Fruit fly (Drosophila melanogaster) whole organism, embryonic: ENCODE data around the gene Glt.

ENCODE experiments used
- Aef1 ChIP-seq: fragments of 200-800 bp; sonication (Bioruptor generic); IDR thresholded peaks from 3 replicates; pipeline ENCODE4 v1.3.6; 2022; ENCODE audit warnings: missing biosample characterization, missing genetic modification characterization
- Bgb ChIP-seq: fragments of 200-800 bp; sonication (Bioruptor generic); IDR thresholded peaks from 2 replicates; pipeline ENCODE4 v1.3.6; 2022; ENCODE audit warnings: missing biosample characterization, missing genetic modification characterization; ENCODE audit not compliant: partially characterized antibody
- BtbVII ChIP-seq: fragments of 200-800 bp; sonication (Bioruptor generic); optimal IDR thresholded peaks from 3 replicates; lab custom pipeline; 2017; ENCODE audit warnings: missing biosample characterization, mild to moderate bottlenecking, missing genetic modification characterization
- CG10654 ChIP-seq: fragments of 200-800 bp; sonication (Bioruptor generic); optimal IDR thresholded peaks from 2 replicates; lab custom pipeline; 2016; ENCODE audit warnings: missing biosample characterization, missing genetic modification characterization
- CG11456 ChIP-seq: fragments of 200-800 bp; sonication (Bioruptor generic); IDR thresholded peaks from 3 replicates; pipeline ENCODE4 v1.3.6; 2022; ENCODE audit warnings: missing biosample characterization, missing genetic modification characterization
- CG11695 ChIP-seq: fragments of 200-800 bp; sonication (Bioruptor generic); IDR thresholded peaks from 3 replicates; pipeline ENCODE4 v1.3.6; 2022; ENCODE audit warnings: missing biosample characterization, missing genetic modification characterization
- CG14710 ChIP-seq: fragments of 200-800 bp; sonication (Bioruptor generic); optimal IDR thresholded peaks from 3 replicates; lab custom pipeline; 2019; ENCODE audit warnings: missing biosample characterization, mild to moderate bottlenecking, missing genetic modification characterization, moderate library complexity
- CG17328 ChIP-seq: fragments of 200-800 bp; sonication (Bioruptor generic); IDR thresholded peaks from 2 replicates; pipeline ENCODE4 v1.3.6; 2022; ENCODE audit warnings: missing biosample characterization, missing genetic modification characterization
- CG18764 ChIP-seq: fragments of 200-800 bp; sonication (Bioruptor generic); optimal IDR thresholded peaks from 3 replicates; lab custom pipeline; 2016; ENCODE audit warnings: missing biosample characterization, missing genetic modification characterization
- CG3065 ChIP-seq: fragments of 200-800 bp; sonication (Bioruptor generic); optimal IDR thresholded peaks from 2 replicates; lab custom pipeline; 2016; ENCODE audit warnings: missing biosample characterization, missing genetic modification characterization
- CG33213 ChIP-seq: fragments of 200-800 bp; sonication (Bioruptor generic); optimal IDR thresholded peaks from 3 replicates; lab custom pipeline; 2016; ENCODE audit warnings: missing biosample characterization, missing genetic modification characterization
- CG5245 ChIP-seq: fragments of 200-800 bp; sonication (Bioruptor generic); optimal IDR thresholded peaks from 3 replicates; lab custom pipeline; 2016; ENCODE audit warnings: missing biosample characterization, missing genetic modification characterization
- CG6175 ChIP-seq: fragments of 200-800 bp; sonication (Bioruptor generic); IDR thresholded peaks from 3 replicates; pipeline ENCODE4 v1.3.6; 2022; ENCODE audit warnings: missing biosample characterization, missing genetic modification characterization
- CG6654 ChIP-seq: fragments of 200-800 bp; sonication (Bioruptor generic); optimal IDR thresholded peaks from 2 replicates; lab custom pipeline; 2017; ENCODE audit warnings: missing biosample characterization, mild to moderate bottlenecking, missing genetic modification characterization
- CG6791 ChIP-seq: fragments of 200-800 bp; sonication (Bioruptor generic); IDR thresholded peaks from 3 replicates; pipeline ENCODE4 v1.3.6; 2022; ENCODE audit warnings: missing biosample characterization, missing genetic modification characterization; ENCODE audit not compliant: partially characterized antibody
- CG7271 ChIP-seq: fragments of 200-800 bp; sonication (Bioruptor generic); optimal IDR thresholded peaks from 2 replicates; lab custom pipeline; 2018; ENCODE audit warnings: missing biosample characterization, mild to moderate bottlenecking, missing genetic modification characterization, moderate library complexity
- CG7963 ChIP-seq: fragments of 200-800 bp; sonication (Bioruptor generic); IDR thresholded peaks from 3 replicates; pipeline ENCODE4 v1.3.6; 2022; ENCODE audit warnings: missing biosample characterization, missing genetic modification characterization; ENCODE audit not compliant: partially characterized antibody
- CG8290 ChIP-seq, 3 experiments: fragments of 200-800 bp; sonication (Bioruptor generic); optimal IDR thresholded peaks; 2 replicates each; lab custom pipeline; 2016 to 2019; ENCODE audit warnings: missing biosample characterization in 3 of 3, missing genetic modification characterization in 3 of 3, mild to moderate bottlenecking in 2 of 3, moderate library complexity in 1 of 3
- CG9215 ChIP-seq: fragments of 200-800 bp; sonication (Bioruptor generic); IDR thresholded peaks from 2 replicates; pipeline ENCODE4 v1.3.6; 2022; ENCODE audit warnings: missing biosample characterization, missing genetic modification characterization
- Dip2 ChIP-seq: fragments of 200-800 bp; sonication (Bioruptor generic); IDR thresholded peaks from 2 replicates; pipeline ENCODE4 v1.3.6; 2022; ENCODE audit warnings: missing biosample characterization, missing genetic modification characterization
- Dll ChIP-seq: fragments of 200-800 bp; sonication (Bioruptor generic); IDR thresholded peaks from 4 replicates; pipeline ENCODE4 v1.3.6; 2022; ENCODE audit warnings: missing biosample characterization, missing genetic modification characterization; ENCODE audit not compliant: partially characterized antibody
- Dref ChIP-seq: fragments of 200-800 bp; sonication (Bioruptor generic); IDR thresholded peaks from 2 replicates; pipeline ENCODE4 v1.3.6; 2022; ENCODE audit warnings: missing biosample characterization, missing genetic modification characterization
- Hmr ChIP-seq: fragments of 200-800 bp; sonication (Bioruptor generic); optimal IDR thresholded peaks from 3 replicates; lab custom pipeline; 2017; ENCODE audit warnings: mild to moderate bottlenecking, missing biosample characterization, missing genetic modification reagents, missing genetic modification characterization
- MBD-R2 ChIP-seq: fragments of 200-800 bp; sonication (Bioruptor generic); IDR thresholded peaks from 2 replicates; pipeline ENCODE4 v1.3.6; 2022; ENCODE audit warnings: missing biosample characterization, missing genetic modification characterization
- MESR4 ChIP-seq: fragments of 200-800 bp; sonication (Bioruptor generic); optimal IDR thresholded peaks from 2 replicates; lab custom pipeline; 2018; ENCODE audit warnings: missing biosample characterization, mild to moderate bottlenecking, missing genetic modification characterization, moderate library complexity
- Oli ChIP-seq: fragments of 200-800 bp; sonication (Bioruptor generic); optimal IDR thresholded peaks from 2 replicates; lab custom pipeline; 2018; ENCODE audit warnings: missing biosample characterization, mild to moderate bottlenecking, missing genetic modification characterization, moderate library complexity
- Opbp ChIP-seq: fragments of 200-800 bp; sonication (Bioruptor generic); IDR thresholded peaks from 3 replicates; pipeline ENCODE4 v1.3.6; 2022; ENCODE audit warnings: missing biosample characterization, missing genetic modification characterization; ENCODE audit not compliant: partially characterized antibody
- Xrp1 ChIP-seq: fragments of 200-800 bp; sonication (Bioruptor generic); IDR thresholded peaks from 2 replicates; pipeline ENCODE4 v1.3.6; 2022; ENCODE audit warnings: missing biosample characterization, missing genetic modification characterization
- cad ChIP-seq: fragments of >200 bp; optimal IDR thresholded peaks from 2 replicates; lab custom pipeline; 2017; ENCODE audit warnings: missing biosample characterization, missing genetic modification characterization
- chinmo ChIP-seq: fragments of 200-800 bp; sonication (Bioruptor generic); IDR thresholded peaks from 4 replicates; pipeline ENCODE4 v1.3.6; 2022; ENCODE audit warnings: missing biosample characterization, missing genetic modification characterization; ENCODE audit not compliant: partially characterized antibody
- chm ChIP-seq: fragments of 200-800 bp; sonication (Bioruptor generic); IDR thresholded peaks from 2 replicates; pipeline ENCODE4 v1.3.6; 2022; ENCODE audit warnings: missing biosample characterization, missing genetic modification characterization
- ci ChIP-seq: fragments of 200-800 bp; sonication (Bioruptor generic); IDR thresholded peaks from 3 replicates; pipeline ENCODE4 v1.3.6; 2022; ENCODE audit warnings: missing biosample characterization, missing genetic modification characterization
- crol ChIP-seq: fragments of 200-800 bp; sonication (Bioruptor generic); IDR thresholded peaks from 2 replicates; pipeline ENCODE4 v1.3.6; 2022; ENCODE audit warnings: missing biosample characterization, missing genetic modification characterization
- da ChIP-seq: fragments of 200-800 bp; sonication (Bioruptor generic); optimal IDR thresholded peaks from 2 replicates; lab custom pipeline; 2016; ENCODE audit warnings: missing biosample characterization, missing genetic modification characterization
- fru ChIP-seq: fragments of >200 bp; optimal IDR thresholded peaks from 2 replicates; lab custom pipeline; 2017
- gcm2 ChIP-seq: fragments of 200-800 bp; sonication (Bioruptor generic); optimal IDR thresholded peaks from 2 replicates; lab custom pipeline; 2016; ENCODE audit warnings: missing biosample characterization, missing genetic modification characterization
- kay ChIP-seq: fragments of 200-800 bp; sonication (Bioruptor generic); optimal IDR thresholded peaks from 2 replicates; lab custom pipeline; 2016; ENCODE audit warnings: missing biosample characterization, missing genetic modification characterization
- ken ChIP-seq: fragments of 200-800 bp; sonication (Bioruptor generic); IDR thresholded peaks from 3 replicates; pipeline ENCODE4 v1.3.6; 2022; ENCODE audit warnings: missing biosample characterization, missing genetic modification characterization
- klu ChIP-seq: fragments of 200-800 bp; sonication (Bioruptor generic); IDR thresholded peaks from 2 replicates; pipeline ENCODE4 v1.3.6; 2022; ENCODE audit warnings: missing biosample characterization, missing genetic modification characterization
- ranshi ChIP-seq: fragments of 200-800 bp; sonication (Bioruptor generic); IDR thresholded peaks from 2 replicates; pipeline ENCODE4 v1.3.6; 2022; ENCODE audit warnings: missing biosample characterization, missing genetic modification characterization
- rib ChIP-seq: fragments of 200-800 bp; sonication (Bioruptor generic); IDR thresholded peaks from 2 replicates; pipeline ENCODE4 v1.3.6; 2022; ENCODE audit warnings: missing biosample characterization, missing genetic modification characterization
- sd ChIP-seq: fragments of 200-800 bp; sonication (Bioruptor generic); optimal IDR thresholded peaks from 3 replicates; lab custom pipeline; 2018; ENCODE audit warnings: missing biosample characterization, mild to moderate bottlenecking, missing genetic modification characterization, moderate library complexity
- sim ChIP-seq: fragments of 200-800 bp; sonication (Bioruptor generic); IDR thresholded peaks from 2 replicates; pipeline ENCODE4 v1.3.6; 2022; ENCODE audit warnings: missing biosample characterization, missing genetic modification characterization
- sima ChIP-seq: fragments of 200-800 bp; sonication (Bioruptor generic); optimal IDR thresholded peaks from 2 replicates; lab custom pipeline; 2016; ENCODE audit warnings: missing biosample characterization, missing genetic modification characterization
- sna ChIP-seq: fragments of 200-800 bp; sonication (Bioruptor generic); IDR thresholded peaks from 2 replicates; pipeline ENCODE4 v1.3.6; 2022; ENCODE audit warnings: missing biosample characterization, missing genetic modification characterization; ENCODE audit not compliant: partially characterized antibody
- twi ChIP-seq: fragments of 200-800 bp; optimal IDR thresholded peaks from 2 replicates; lab custom pipeline; 2019; ENCODE audit warnings: missing biosample characterization, mild to moderate bottlenecking, missing genetic modification characterization, moderate library complexity
- z ChIP-seq: fragments of 200-800 bp; sonication (Bioruptor generic); IDR thresholded peaks from 3 replicates; pipeline ENCODE4 v1.3.6; 2022; ENCODE audit warnings: missing biosample characterization, missing genetic modification characterization

Glt gene

DNA sequence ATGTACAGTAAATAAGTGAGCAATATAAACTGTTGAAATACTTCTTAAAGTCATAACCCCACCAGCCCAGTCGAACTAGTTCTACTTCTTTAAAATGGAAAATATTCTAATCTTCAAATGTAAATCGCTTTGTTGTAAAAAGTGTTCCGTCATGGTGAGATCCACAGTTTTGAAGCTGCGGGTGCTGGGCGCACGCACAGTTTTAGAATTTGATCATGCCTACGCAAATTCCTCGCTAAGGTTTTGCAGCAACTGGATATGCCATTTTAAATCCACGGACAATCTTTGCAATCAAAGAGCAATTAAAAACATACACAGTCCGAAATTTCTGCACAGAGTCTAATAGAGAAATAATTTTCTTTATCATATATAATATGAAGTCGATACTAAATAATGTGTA, 17.9 kb downstream of the Glt start:
- 0 out of 2 replicates have a peak, but pooled peaks have one; percentile 6 for TF ChIP-seq Xrp1
- no peak for TF ChIP-seq MESR4
- TF ChIP-seq sna (GFP tag; lab: Robert Waterston, UW) = no peak
- TF ChIP-seq sd (tag; lab: Kevin White, UChicago) = peak; percentile 69
- TF ChIP-seq cad (GFP tag; lab: Kevin White, UChicago) = peak; percentile 94
- peak; percentile 96 for TF ChIP-seq CG6654
- TF ChIP-seq Hmr = no peak
- TF ChIP-seq CG7271 (tag; lab: Kevin White, UChicago) = no peak
- 0 out of 4 replicates have a peak, but pooled peaks have one; percentile 43 for TF ChIP-seq chinmo (GFP tag; lab: Robert Waterston, UW)
- no peak for TF ChIP-seq CG3065 (GFP tag; lab: Kevin White, UChicago)

DNA sequence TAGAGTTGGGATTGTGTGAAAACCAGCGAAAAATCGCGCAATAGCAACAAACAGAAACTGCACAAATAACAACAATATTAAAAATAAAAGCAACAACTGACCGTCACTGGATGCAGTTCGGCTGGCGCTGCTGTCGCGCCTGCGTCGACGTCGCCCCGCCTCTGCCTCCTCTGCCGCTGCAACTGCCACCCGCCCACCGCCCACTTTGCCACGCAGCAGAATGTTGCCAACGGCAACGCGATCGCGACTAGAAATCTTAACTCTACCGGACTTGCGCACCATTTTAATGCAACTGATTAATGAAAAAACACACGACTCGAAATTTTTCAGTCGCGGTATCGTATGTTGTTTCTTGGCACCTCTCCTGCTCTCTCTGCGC, 18.4 kb downstream of the Glt start:
- TF ChIP-seq Opbp (GFP tag; lab: Robert Waterston, UW) (0 out of 3 replicates have a peak, but pooled peaks have one; percentile 34), chm (GFP tag; lab: Robert Waterston, UW) (peak; percentile 36; the same call in 1 of the 2 replicates), chinmo (GFP tag; lab: Robert Waterston, UW) (peak; percentile 37; the same call in 1 of the 4 replicates), rib (GFP tag; lab: Robert Waterston, UW) (0 out of 2 replicates have a peak, but pooled peaks have one; percentile 31), Dll (0 out of 4 replicates have a peak, but pooled peaks have one; percentile 28), CG5245 (GFP tag; lab: Kevin White, UChicago) (no peak), Bgb (GFP tag; lab: Robert Waterston, UW) (0 out of 2 replicates have a peak, but pooled peaks have one; percentile 18), Aef1 (GFP tag; lab: Robert Waterston, UW) (no peak), CG7963 (GFP tag; lab: Robert Waterston, UW) (peak; percentile 8; the same call in 1 of the 3 replicates), sim (GFP tag; lab: Robert Waterston, UW) (peak; percentile 30; the same call in 1 of the 2 replicates), ci (GFP tag; lab: Robert Waterston, UW) (peak; percentile 47; the same call in 2 of the 3 replicates), CG33213 (no peak), fru (lab: Kevin White, UChicago) (no peak), CG18764 (no peak), crol (peak; percentile 79), CG6175 (GFP tag; lab: Robert Waterston, UW) (peak; percentile 71; the same call in 2 of the 3 replicates), ken (GFP tag; lab: Robert Waterston, UW) (0 out of 3 replicates have a peak, but pooled peaks have one; percentile 25), CG11456 (0 out of 3 replicates have a peak, but pooled peaks have one; percentile 35)

DNA sequence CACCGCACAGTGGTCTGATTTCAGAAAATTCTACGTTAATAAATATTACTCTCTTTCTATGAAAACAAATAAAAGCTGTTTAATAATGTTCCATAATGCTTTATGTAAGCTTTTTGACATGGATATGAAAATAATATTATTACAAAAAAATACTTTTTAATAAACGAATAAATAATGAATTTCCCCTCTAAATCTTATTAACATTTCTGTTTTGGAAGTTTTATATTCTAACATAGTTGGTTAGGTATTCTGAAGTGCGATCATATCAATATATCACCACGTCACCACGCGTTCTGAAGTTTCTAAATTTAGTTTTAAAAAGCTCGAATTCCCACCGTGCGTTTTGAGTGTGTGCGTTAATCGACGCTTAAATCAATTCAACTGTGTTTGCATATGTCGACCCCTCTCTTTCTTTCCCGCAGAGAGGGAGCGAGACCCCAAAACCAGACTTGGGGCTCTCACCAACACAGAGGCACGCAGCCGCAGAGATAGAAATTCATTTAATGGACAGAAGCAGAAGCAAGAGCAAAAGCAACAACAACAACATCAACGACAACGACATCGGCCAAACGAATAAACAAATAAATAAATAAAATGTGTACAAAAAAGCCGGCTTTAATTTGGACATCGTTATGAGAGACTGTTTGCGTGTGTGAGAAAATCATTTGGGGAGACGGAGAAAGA, 18.9 kb downstream of the Glt start:
- TF ChIP-seq twi (peak; percentile 85), CG5245 (GFP tag; lab: Kevin White, UChicago) (peak; percentile 56), sima (no peak), BtbVII (peak; percentile 87), Dref (no peak), klu (peak; percentile 58; the same call in 1 of the 2 replicates), CG6791 (no peak), CG14710 (tag; lab: Kevin White, UChicago) (peak; percentile 92), CG17328 (GFP tag; lab: Robert Waterston, UW) (peak; percentile 47; the same call in 1 of the 2 replicates), gcm2 (GFP tag; lab: Kevin White, UChicago) (peak; percentile 2), ranshi (GFP tag; lab: Robert Waterston, UW) (0 out of 2 replicates have a peak, but pooled peaks have one; percentile 56), Dip2 (no peak), CG10654 (GFP tag; lab: Kevin White, UChicago) (peak; percentile 78), Oli (tag; lab: Kevin White, UChicago) (peak; percentile 94), MBD-R2 (GFP tag; lab: Robert Waterston, UW) (peak; percentile 44; the same call in 1 of the 2 replicates), CG11695 (GFP tag; lab: Robert Waterston, UW) (peak; percentile 90), CG9215 (GFP tag; lab: Robert Waterston, UW) (peak; percentile 74), da (GFP tag; lab: Kevin White, UChicago) (no peak), CG8290 (GFP tag; optimal IDR thresholded peaks at IDR 0.05; lab: Kevin White, UChicago) (peak; percentile 58), CG8290 (tag; optimal IDR thresholded peaks at IDR 0.05; lab: Kevin White, UChicago) (peak; percentile 28 to 47), kay (peak; percentile 83), z (GFP tag; lab: Robert Waterston, UW) (0 out of 3 replicates have a peak, but pooled peaks have one; percentile 49)
